Fruit fly (Drosophila melanogaster) whole organism, embryonic: ENCODE results near the gene CG9886.

Experiments
- Ada2b ChIP-seq: fragments of 200-800 bp; sonication (Bioruptor generic); IDR thresholded peaks from 2 replicates; pipeline ENCODE4 v1.3.6; 2022; ENCODE audit warnings: missing biosample characterization, missing genetic modification characterization
- Adf1 ChIP-seq: fragments of 200-800 bp; sonication (Bioruptor generic); IDR thresholded peaks from 2 replicates; pipeline ENCODE4 v1.3.6; 2022; ENCODE audit warnings: missing biosample characterization, missing genetic modification characterization
- CG10321 ChIP-seq: fragments of 200-800 bp; sonication (Bioruptor generic); IDR thresholded peaks from 2 replicates; pipeline ENCODE4 v1.3.6; 2022; ENCODE audit warnings: missing biosample characterization, missing genetic modification characterization
- CG10366 ChIP-seq: fragments of 200-800 bp; sonication (Bioruptor generic); IDR thresholded peaks from 2 replicates; pipeline ENCODE4 v1.3.6; 2022; ENCODE audit warnings: missing biosample characterization, missing genetic modification characterization
- CG13287 ChIP-seq: fragments of 200-800 bp; sonication (Bioruptor generic); IDR thresholded peaks from 2 replicates; pipeline ENCODE4 v1.3.6; 2022; ENCODE audit warnings: missing biosample characterization, missing genetic modification characterization; ENCODE audit not compliant: partially characterized antibody
- CG1529 ChIP-seq: fragments of 200-800 bp; sonication (Bioruptor generic); optimal IDR thresholded peaks from 3 replicates; lab custom pipeline; 2018; ENCODE audit warnings: missing biosample characterization, missing genetic modification characterization
- CG15479 ChIP-seq: fragments of 200-800 bp; sonication (Bioruptor generic); optimal IDR thresholded peaks from 3 replicates; lab custom pipeline; 2019; ENCODE audit warnings: missing biosample characterization, mild to moderate bottlenecking, missing genetic modification characterization, moderate library complexity
- CG18011 ChIP-seq: fragments of 200-800 bp; sonication (Bioruptor generic); optimal IDR thresholded peaks from 2 replicates; lab custom pipeline; 2017; ENCODE audit warnings: missing biosample characterization, missing genetic modification characterization, mild to moderate bottlenecking, moderate library complexity, missing genotype
- CG2202 ChIP-seq: fragments of 200-800 bp; sonication (Bioruptor generic); optimal IDR thresholded peaks from 2 replicates; lab custom pipeline; 2018; ENCODE audit warnings: missing biosample characterization, mild to moderate bottlenecking, missing genetic modification characterization
- CG32532 ChIP-seq: fragments of 200-800 bp; sonication (Bioruptor generic); IDR thresholded peaks from 2 replicates; pipeline ENCODE4 v1.3.6; 2022; ENCODE audit warnings: missing biosample characterization, missing genetic modification characterization
- CG34224 ChIP-seq: fragments of 200-800 bp; sonication (Bioruptor generic); IDR thresholded peaks from 3 replicates; pipeline ENCODE4 v1.3.6; 2022; ENCODE audit warnings: missing biosample characterization, missing genetic modification characterization; ENCODE audit not compliant: partially characterized antibody
- CG34422 ChIP-seq: fragments of 200-800 bp; sonication (Bioruptor generic); IDR thresholded peaks from 3 replicates; pipeline ENCODE4 v1.3.6; 2022; ENCODE audit warnings: missing biosample characterization, missing genetic modification characterization
- CG6254 ChIP-seq: fragments of 200-800 bp; sonication (Bioruptor generic); optimal IDR thresholded peaks from 3 replicates; lab custom pipeline; 2017; ENCODE audit warnings: mild to moderate bottlenecking, missing biosample characterization, missing genetic modification reagents, missing genetic modification characterization
- Dll ChIP-seq: fragments of 200-800 bp; sonication (Bioruptor generic); IDR thresholded peaks from 4 replicates; pipeline ENCODE4 v1.3.6; 2022; ENCODE audit warnings: missing biosample characterization, missing genetic modification characterization; ENCODE audit not compliant: partially characterized antibody
- E2f1 ChIP-seq: fragments of 200-800 bp; sonication (Bioruptor generic); IDR thresholded peaks from 2 replicates; pipeline ENCODE4 v1.3.6; 2022; ENCODE audit warnings: missing biosample characterization, missing genetic modification characterization
- E2f2 ChIP-seq: fragments of 200-800 bp; sonication (Bioruptor generic); IDR thresholded peaks from 2 replicates; pipeline ENCODE4 v1.3.6; 2022; ENCODE audit warnings: missing biosample characterization, missing genetic modification characterization
- Lhr ChIP-seq: fragments of 200-800 bp; sonication (Bioruptor generic); optimal IDR thresholded peaks from 3 replicates; lab custom pipeline; 2017; ENCODE audit warnings: mild to moderate bottlenecking, missing biosample characterization, missing genetic modification reagents, missing genetic modification characterization
- Mrtf ChIP-seq: fragments of 200-800 bp; sonication (Bioruptor generic); IDR thresholded peaks from 3 replicates; pipeline ENCODE4 v1.3.6; 2022; ENCODE audit warnings: missing biosample characterization, missing genetic modification characterization
- Oaz ChIP-seq: fragments of 200-800 bp; sonication (Bioruptor generic); IDR thresholded peaks from 2 replicates; pipeline ENCODE4 v1.3.6; 2022; ENCODE audit warnings: missing biosample characterization, missing genetic modification characterization
- Optix ChIP-seq: fragments of 200-800 bp; sonication (Bioruptor generic); IDR thresholded peaks from 3 replicates; pipeline ENCODE4 v1.3.6; 2022; ENCODE audit warnings: missing biosample characterization, missing genetic modification characterization
- Scr ChIP-seq: fragments of 200-800 bp; sonication (Bioruptor generic); IDR thresholded peaks from 2 replicates; pipeline ENCODE4 v1.3.6; 2022; ENCODE audit warnings: missing biosample characterization, missing genetic modification characterization; ENCODE audit not compliant: partially characterized antibody
- YL-1 ChIP-seq: fragments of 200-800 bp; sonication (Bioruptor generic); optimal IDR thresholded peaks from 3 replicates; lab custom pipeline; 2017; ENCODE audit warnings: missing biosample characterization, mild to moderate bottlenecking, missing genetic modification characterization
- amos ChIP-seq: fragments of 200-800 bp; sonication (Bioruptor generic); IDR thresholded peaks from 2 replicates; pipeline ENCODE4 v1.3.6; 2022; ENCODE audit warnings: missing biosample characterization, missing genetic modification characterization; ENCODE audit not compliant: partially characterized antibody
- danr ChIP-seq: fragments of 200-800 bp; sonication (Bioruptor generic); IDR thresholded peaks from 2 replicates; pipeline ENCODE4 v1.3.6; 2022; ENCODE audit warnings: missing biosample characterization, missing genetic modification characterization
- dysf ChIP-seq: fragments of 200-800 bp; sonication (Bioruptor generic); IDR thresholded peaks from 3 replicates; pipeline ENCODE4 v1.3.6; 2022; ENCODE audit warnings: missing biosample characterization, missing genetic modification characterization
- gsb-n ChIP-seq: fragments of 200-800 bp; sonication (Bioruptor generic); optimal IDR thresholded peaks from 3 replicates; lab custom pipeline; 2018; ENCODE audit warnings: missing biosample characterization, mild to moderate bottlenecking, missing genetic modification characterization
- insv ChIP-seq, 2 experiments: fragments of 200-800 bp; sonication (Bioruptor generic); optimal IDR thresholded peaks; 3 replicates each; lab custom pipeline; 2016 to 2018; ENCODE audit warnings: missing biosample characterization in 2 of 2, missing genetic modification characterization in 2 of 2
- kay ChIP-seq: fragments of 200-800 bp; sonication (Bioruptor generic); optimal IDR thresholded peaks from 2 replicates; lab custom pipeline; 2016; ENCODE audit warnings: missing biosample characterization, missing genetic modification characterization
- lab ChIP-seq: fragments of 200-800 bp; sonication (Bioruptor generic); optimal IDR thresholded peaks from 3 replicates; lab custom pipeline; 2017; ENCODE audit warnings: missing biosample characterization, missing genetic modification characterization, mild to moderate bottlenecking, moderate library complexity, missing genetic modification reagents
- luna ChIP-seq: fragments of 200-800 bp; sonication (Bioruptor generic); optimal IDR thresholded peaks from 2 replicates; lab custom pipeline; 2016; ENCODE audit warnings: missing biosample characterization, missing genetic modification characterization
- nom ChIP-seq: fragments of 200-800 bp; sonication (Bioruptor generic); optimal IDR thresholded peaks from 2 replicates; lab custom pipeline; 2017; ENCODE audit warnings: missing biosample characterization, missing genetic modification characterization, mild to moderate bottlenecking, moderate library complexity, missing genetic modification reagents
- p53 ChIP-seq: fragments of 200-800 bp; sonication (Bioruptor generic); optimal IDR thresholded peaks from 2 replicates; lab custom pipeline; 2016; ENCODE audit warnings: missing biosample characterization, missing genetic modification characterization
- pan ChIP-seq, 4 experiments: fragments of >200 bp in 3 of 4; fragments of 200-800 bp in 1 of 4; sonication (Bioruptor generic) in 1 of 4; optimal IDR thresholded peaks in 3 of 4; IDR thresholded peaks in 1 of 4; 2 replicates each; pipeline versions ENCODE4 v1.3.6 to Lab custom; 2017 to 2022; ENCODE audit warnings: missing biosample characterization in 2 of 4, missing genetic modification characterization in 2 of 4, mixed read lengths in 1 of 4
- pros ChIP-seq: fragments of 200-800 bp; sonication (Bioruptor generic); optimal IDR thresholded peaks from 3 replicates; lab custom pipeline; 2019; ENCODE audit warnings: missing biosample characterization, mild to moderate bottlenecking, missing genetic modification characterization, moderate library complexity
- ro ChIP-seq: fragments of 200-800 bp; sonication (Bioruptor generic); IDR thresholded peaks from 2 replicates; pipeline ENCODE4 v1.3.6; 2022; ENCODE audit warnings: missing biosample characterization, missing genetic modification characterization
- schlank ChIP-seq: fragments of 200-800 bp; sonication (Bioruptor generic); optimal IDR thresholded peaks from 2 replicates; lab custom pipeline; 2018; ENCODE audit warnings: missing biosample characterization, mild to moderate bottlenecking, missing genetic modification characterization
- sna ChIP-seq: fragments of 200-800 bp; sonication (Bioruptor generic); IDR thresholded peaks from 2 replicates; pipeline ENCODE4 v1.3.6; 2022; ENCODE audit warnings: missing biosample characterization, missing genetic modification characterization; ENCODE audit not compliant: partially characterized antibody
- tin ChIP-seq: fragments of 200-800 bp; sonication (Bioruptor generic); optimal IDR thresholded peaks from 3 replicates; lab custom pipeline; 2016; ENCODE audit warnings: missing biosample characterization, missing genetic modification characterization
- twi ChIP-seq: fragments of 200-800 bp; optimal IDR thresholded peaks from 2 replicates; lab custom pipeline; 2019; ENCODE audit warnings: missing biosample characterization, mild to moderate bottlenecking, missing genetic modification characterization, moderate library complexity
- vvl ChIP-seq: fragments of 200-800 bp; sonication (Bioruptor generic); IDR thresholded peaks from 2 replicates; pipeline ENCODE4 v1.3.6; 2022; ENCODE audit warnings: missing biosample characterization, missing genetic modification characterization

CG9886 gene

DNA sequence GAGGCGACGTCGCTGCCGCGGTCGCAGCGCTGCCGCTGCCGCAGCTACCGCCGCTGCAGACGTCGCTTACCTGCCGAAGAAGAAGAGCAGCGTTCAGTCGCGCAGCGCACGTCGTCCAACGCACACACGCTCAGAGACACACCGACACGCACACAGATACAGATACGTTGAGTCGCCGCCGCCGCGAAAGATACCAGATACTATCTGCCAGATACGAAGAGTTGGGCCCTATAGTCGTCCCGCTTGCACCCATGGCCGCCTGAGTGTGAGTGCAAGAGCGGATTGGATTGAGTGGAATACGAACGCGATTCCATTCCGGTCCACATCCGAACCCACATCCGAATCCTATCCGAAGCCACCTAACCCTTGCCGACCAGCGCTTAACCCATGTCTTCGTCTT lies 34.0 kb downstream of the CG9886 start (continued):
- no peak for TF ChIP-seq CG1529 (GFP tag; lab: Kevin White, UChicago)
- peak; percentile 18; the same call in 1 of the 2 replicates for TF ChIP-seq E2f2 (GFP tag; lab: Robert Waterston, UW)
- no peak for TF ChIP-seq lab (GFP tag; lab: Kevin White, UChicago)
- TF ChIP-seq sna (GFP tag; lab: Robert Waterston, UW), result no peak
- TF ChIP-seq twi (tag; lab: Kevin White, UChicago), result no peak
- TF ChIP-seq insv (GFP tag; optimal IDR thresholded peaks at IDR 0.05; lab: Kevin White, UChicago), result peak in 1 of 2 experiments; percentile 52
- no peak for TF ChIP-seq CG2202 (tag; lab: Kevin White, UChicago)
- TF ChIP-seq gsb-n, result no peak
- TF ChIP-seq CG18011 (GFP tag; lab: Kevin White, UChicago), result no peak
- peak; percentile 27; the same call in 1 of the 2 replicates for TF ChIP-seq CG13287 (GFP tag; lab: Robert Waterston, UW)
- TF ChIP-seq CG6254 (GFP tag; lab: Kevin White, UChicago), result no peak
- TF ChIP-seq luna (GFP tag; lab: Kevin White, UChicago), result no peak
- TF ChIP-seq amos (GFP tag; lab: Robert Waterston, UW), result peak; percentile 57; the same call in 1 of the 2 replicates
- peak; percentile 92 for TF ChIP-seq CG15479 (GFP tag; lab: Kevin White, UChicago)
- no peak for TF ChIP-seq Optix (GFP tag; lab: Robert Waterston, UW)
- TF ChIP-seq CG10366 (GFP tag; lab: Robert Waterston, UW), result no peak
- no peak for TF ChIP-seq danr (GFP tag; lab: Robert Waterston, UW)
- no peak for TF ChIP-seq dysf (GFP tag; lab: Robert Waterston, UW)
- no peak for TF ChIP-seq Mrtf (GFP tag; lab: Robert Waterston, UW)
- TF ChIP-seq kay (GFP tag; lab: Kevin White, UChicago), result no peak
- no peak for TF ChIP-seq tin (GFP tag; lab: Kevin White, UChicago)
- peak; percentile 98 for TF ChIP-seq Adf1 (GFP tag; lab: Robert Waterston, UW)
- TF ChIP-seq p53 (GFP tag; lab: Kevin White, UChicago), result no peak
- TF ChIP-seq vvl (GFP tag; lab: Robert Waterston, UW), result peak; percentile 29; the same call in 1 of the 2 replicates
- peak; percentile 24; the same call in 1 of the 4 replicates for TF ChIP-seq Dll (GFP tag; lab: Robert Waterston, UW)
- peak; percentile 49; the same call in 1 of the 2 replicates for TF ChIP-seq Scr
- TF ChIP-seq CG10321 (GFP tag; lab: Robert Waterston, UW), result peak; percentile 94
- peak; percentile 26 for TF ChIP-seq pros (GFP tag; lab: Kevin White, UChicago)
- TF ChIP-seq pan (optimal IDR thresholded peaks at IDR 0.05; lab: Kevin White, UChicago), result no peak
- TF ChIP-seq pan (GFP tag; optimal IDR thresholded peaks at IDR 0.05 in 1 of 2, IDR thresholded peaks at IDR 0.05 in 1 of 2), result no peak
- TF ChIP-seq E2f1 (GFP tag; lab: Robert Waterston, UW), result no peak
- no peak for TF ChIP-seq schlank (tag; lab: Kevin White, UChicago)
- TF ChIP-seq CG32532 (GFP tag; lab: Robert Waterston, UW), result no peak
- no peak for TF ChIP-seq Oaz (GFP tag; lab: Robert Waterston, UW)
- TF ChIP-seq CG34224 (GFP tag; lab: Robert Waterston, UW), result peak; percentile 54; the same call in 2 of the 3 replicates
- TF ChIP-seq ro (GFP tag; lab: Robert Waterston, UW), result no peak
- TF ChIP-seq CG34422 (GFP tag; lab: Robert Waterston, UW), result no peak
- no peak for TF ChIP-seq Lhr
- TF ChIP-seq YL-1 (GFP tag; lab: Kevin White, UChicago), result no peak
- no peak for TF ChIP-seq Ada2b (GFP tag; lab: Robert Waterston, UW)
- TF ChIP-seq nom (GFP tag; lab: Kevin White, UChicago), result peak; percentile 3
